Worm (Caenorhabditis elegans) whole organism, L4 larva: Measurements from ENCODE around the gene T01C1.4.

ENCODE experiments used
- F10B5.3 ChIP-seq: sonication (generic microtip); optimal IDR thresholded peaks from 2 replicates; lab custom pipeline; 2016; ENCODE audit warnings: mild to moderate bottlenecking, missing genetic modification characterization, missing compliant biosample characterization
- F26F4.8 ChIP-seq: fragments of 200-800 bp; sonication (Bioruptor generic); conservative IDR thresholded peaks from 2 replicates; pipeline ENCODE4 v1.3.6; 2022; ENCODE audit warnings: missing genetic modification characterization, missing compliant biosample characterization
- F37D6.2 ChIP-seq: sonication (generic microtip); optimal IDR thresholded peaks from 2 replicates; lab custom pipeline; 2016; ENCODE audit warnings: mild to moderate bottlenecking, missing genetic modification characterization, missing compliant biosample characterization
- F44E2.7 ChIP-seq: fragments of 200-800 bp; sonication (Bioruptor generic); IDR thresholded peaks from 2 replicates; pipeline ENCODE4 v2.1.2; 2022; ENCODE audit warnings: missing genetic modification characterization, missing compliant biosample characterization
- R02D3.7 ChIP-seq: fragments of 150-350 bp; sonication (generic microtip); optimal IDR thresholded peaks from 3 replicates; lab custom pipeline; 2014; ENCODE audit warnings: missing biosample characterization, missing genetic modification characterization
- Y75B8A.6 ChIP-seq: fragments of 200-800 bp; sonication (Bioruptor generic); IDR thresholded peaks from 2 replicates; pipeline ENCODE4 v1.3.6; 2022; ENCODE audit warnings: missing genetic modification reagents, missing genetic modification characterization, missing compliant biosample characterization
- ama-1 ChIP-seq: fragments of 150-350 bp; optimal IDR thresholded peaks from 2 replicates; lab custom pipeline; 2014; ENCODE audit warnings: inconsistent platforms, mixed read lengths
- arid-1 ChIP-seq: fragments of 200-800 bp; sonication (Bioruptor generic); conservative IDR thresholded peaks from 2 replicates; pipeline ENCODE4 v1.3.6; 2022; ENCODE audit warnings: missing genetic modification reagents, missing genetic modification characterization, missing compliant biosample characterization
- attf-4 ChIP-seq: sonication (generic microtip); optimal IDR thresholded peaks from 3 replicates; lab custom pipeline; 2017; ENCODE audit warnings: missing biosample characterization, missing genetic modification characterization
- ceh-44 ChIP-seq: fragments of 200-800 bp; sonication (Bioruptor generic); IDR thresholded peaks from 2 replicates; pipeline ENCODE4 v1.3.6; 2022; ENCODE audit warnings: missing genetic modification reagents, missing genetic modification characterization, missing compliant biosample characterization
- ceh-82 ChIP-seq: sonication (generic microtip); optimal IDR thresholded peaks from 2 replicates; lab custom pipeline; 2017; ENCODE audit warnings: missing biosample characterization, missing genetic modification characterization
- ces-1 ChIP-seq: fragments of 150-350 bp; sonication (generic microtip); optimal IDR thresholded peaks from 4 replicates; lab custom pipeline; 2014; ENCODE audit warnings: missing biosample characterization, missing genetic modification reagents, missing genetic modification characterization
- cey-2 ChIP-seq: sonication (generic microtip); optimal IDR thresholded peaks from 3 replicates; lab custom pipeline; 2017; ENCODE audit warnings: missing genetic modification characterization, mild to moderate bottlenecking, missing compliant biosample characterization, antibody characterized with exemption, borderline replicate concordance; ENCODE audit not compliant: insufficient read depth
- daf-12 ChIP-seq: fragments of 150-350 bp; optimal IDR thresholded peaks from 2 replicates; lab custom pipeline; 2014; ENCODE audit warnings: missing biosample characterization, missing genetic modification reagents, missing genetic modification characterization
- daf-19 ChIP-seq: fragments of 200-800 bp; sonication (Bioruptor generic); conservative IDR thresholded peaks from 2 replicates; pipeline ENCODE4 v1.3.6; 2022; ENCODE audit warnings: missing genetic modification characterization, missing compliant biosample characterization
- dmd-8 ChIP-seq: fragments of 200-800 bp; sonication (Bioruptor generic); IDR thresholded peaks from 2 replicates; pipeline ENCODE4 v1.3.6; 2022; ENCODE audit warnings: missing genetic modification characterization, missing compliant biosample characterization
- dmd-9 ChIP-seq: fragments of 200-800 bp; sonication (Bioruptor generic); IDR thresholded peaks from 2 replicates; pipeline ENCODE4 v1.3.6; 2022; ENCODE audit warnings: missing genetic modification reagents, missing genetic modification characterization, missing compliant biosample characterization
- fkh-10 ChIP-seq: fragments of 150-350 bp; optimal IDR thresholded peaks from 2 replicates; lab custom pipeline; 2014; ENCODE audit warnings: missing biosample characterization, missing genetic modification reagents, missing genetic modification characterization
- fos-1 ChIP-seq: fragments of 150-350 bp; optimal IDR thresholded peaks from 2 replicates; lab custom pipeline; 2014; ENCODE audit warnings: missing biosample characterization, missing genetic modification characterization
- gei-8 ChIP-seq: fragments of 200-800 bp; sonication (Bioruptor generic); optimal IDR thresholded peaks from 2 replicates; lab custom pipeline; 2018; ENCODE audit warnings: mild to moderate bottlenecking, missing genetic modification characterization, missing compliant biosample characterization
- hif-1 ChIP-seq, 2 experiments: sonication (generic microtip); optimal IDR thresholded peaks; 2 replicates each; lab custom pipeline; 2016 to 2017; ENCODE audit warnings: missing compliant biosample characterization in 2 of 2, missing genetic modification characterization in 2 of 2, missing genetic modification reagents in 2 of 2, missing genotype in 2 of 2, mild to moderate bottlenecking in 1 of 2
- hlh-30 ChIP-seq: sonication (generic microtip); optimal IDR thresholded peaks from 2 replicates; lab custom pipeline; 2017; ENCODE audit warnings: antibody characterized with exemption, mild to moderate bottlenecking, missing genetic modification characterization, missing compliant biosample characterization; ENCODE audit not compliant: insufficient read depth
- hmg-1.1 ChIP-seq: fragments of 200-800 bp; sonication (Bioruptor generic); IDR thresholded peaks from 2 replicates; pipeline ENCODE4 v1.3.6; 2022; ENCODE audit warnings: missing genetic modification reagents, missing genetic modification characterization, missing compliant biosample characterization
- lin-15B ChIP-seq: fragments of 150-350 bp; sonication (generic microtip); optimal IDR thresholded peaks from 3 replicates; lab custom pipeline; 2014; ENCODE audit warnings: missing biosample characterization, missing genetic modification characterization
- lin-38 ChIP-seq: fragments of 200-800 bp; sonication (Bioruptor generic); IDR thresholded peaks from 2 replicates; pipeline ENCODE4 v1.3.6; 2022; ENCODE audit warnings: missing genetic modification reagents, missing genetic modification characterization, missing compliant biosample characterization
- lin-39 ChIP-seq: fragments of 150-350 bp; optimal IDR thresholded peaks from 2 replicates; lab custom pipeline; 2014; ENCODE audit warnings: missing biosample characterization, missing genetic modification reagents, missing genetic modification characterization
- lsy-2 ChIP-seq, 2 experiments: fragments of 150-350 bp in 1 of 2; sonication (generic microtip) in 1 of 2; optimal IDR thresholded peaks; 2 replicates each; lab custom pipeline; 2014 to 2017; ENCODE audit warnings: missing biosample characterization in 2 of 2, missing genetic modification characterization in 2 of 2
- madf-9 ChIP-seq: fragments of 200-800 bp; sonication (Bioruptor generic); conservative IDR thresholded peaks from 2 replicates; pipeline ENCODE4 v1.3.6; 2022; ENCODE audit warnings: missing genetic modification reagents, missing genetic modification characterization, missing compliant biosample characterization
- mep-1 ChIP-seq: fragments of 150-350 bp; sonication (generic microtip); optimal IDR thresholded peaks from 3 replicates; lab custom pipeline; 2014; ENCODE audit warnings: missing biosample characterization, missing genetic modification characterization
- mes-2 ChIP-seq: sonication (generic microtip); optimal IDR thresholded peaks from 2 replicates; lab custom pipeline; 2016; ENCODE audit warnings: missing genotype, mild to moderate bottlenecking, missing genetic modification characterization, missing compliant biosample characterization; ENCODE audit not compliant: poor library complexity, severe bottlenecking
- mxl-2 ChIP-seq: fragments of 200-800 bp; sonication (Bioruptor generic); conservative IDR thresholded peaks from 2 replicates; pipeline ENCODE4 v1.3.6; 2022; ENCODE audit warnings: missing genetic modification reagents, missing genetic modification characterization, missing compliant biosample characterization
- nhr-237 ChIP-seq: sonication (generic microtip); optimal IDR thresholded peaks from 2 replicates; lab custom pipeline; 2017; ENCODE audit warnings: missing biosample characterization, missing genetic modification characterization
- nhr-41 ChIP-seq: fragments of 200-800 bp; sonication (Bioruptor generic); IDR thresholded peaks from 2 replicates; pipeline ENCODE4 v1.3.6; 2022; ENCODE audit warnings: missing genetic modification reagents, missing genetic modification characterization, missing compliant biosample characterization
- nhr-42 ChIP-seq: fragments of 200-800 bp; sonication (Bioruptor generic); IDR thresholded peaks from 2 replicates; pipeline ENCODE4 v1.3.6; 2022; ENCODE audit warnings: missing genetic modification characterization, missing compliant biosample characterization
- nhr-6 ChIP-seq: fragments of 150-350 bp; optimal IDR thresholded peaks from 2 replicates; lab custom pipeline; 2014; ENCODE audit warnings: missing biosample characterization, missing genetic modification characterization
- nhr-76 ChIP-seq: fragments of 150-350 bp; optimal IDR thresholded peaks from 2 replicates; lab custom pipeline; 2014; ENCODE audit warnings: missing biosample characterization, missing genetic modification characterization
- nhr-77 ChIP-seq: fragments of 150-350 bp; optimal IDR thresholded peaks from 2 replicates; lab custom pipeline; 2014; ENCODE audit warnings: missing biosample characterization, missing genetic modification characterization
- pha-4 ChIP-seq, 2 experiments: fragments of 150-350 bp in 1 of 2; fragments of 200-800 bp in 1 of 2; sonication (Bioruptor generic) in 1 of 2; IDR thresholded peaks in 1 of 2; optimal IDR thresholded peaks in 1 of 2; 2 replicates each; pipeline versions ENCODE4 v1.3.6 to Lab custom; 2014 to 2022; ENCODE audit warnings: missing genetic modification characterization in 2 of 2, missing genetic modification reagents in 2 of 2, missing biosample characterization in 1 of 2, missing compliant biosample characterization in 1 of 2
- php-3 ChIP-seq: fragments of 200-800 bp; sonication (Bioruptor generic); IDR thresholded peaks from 2 replicates; pipeline ENCODE4 v1.3.6; 2022; ENCODE audit warnings: missing genetic modification reagents, missing genetic modification characterization, missing compliant biosample characterization
- pqm-1 ChIP-seq: sonication (generic microtip); optimal IDR thresholded peaks from 2 replicates; lab custom pipeline; 2017; ENCODE audit warnings: missing biosample characterization, missing genetic modification characterization
- rbr-2 ChIP-seq: sonication (generic microtip); optimal IDR thresholded peaks from 2 replicates; lab custom pipeline; 2016; ENCODE audit warnings: missing genotype, missing genetic modification characterization, missing compliant biosample characterization
- sdz-12 ChIP-seq: fragments of 200-800 bp; sonication (Bioruptor generic); optimal IDR thresholded peaks from 2 replicates; lab custom pipeline; 2018; ENCODE audit warnings: mild to moderate bottlenecking, missing genetic modification characterization, missing compliant biosample characterization
- set-16 ChIP-seq: fragments of 200-800 bp; sonication (Bioruptor generic); IDR thresholded peaks from 2 replicates; pipeline ENCODE4 v1.3.6; 2022; ENCODE audit warnings: missing genetic modification reagents, missing genetic modification characterization, missing compliant biosample characterization
- skn-1 ChIP-seq: fragments of 150-350 bp; optimal IDR thresholded peaks from 2 replicates; lab custom pipeline; 2014; ENCODE audit warnings: missing biosample characterization, missing genetic modification characterization
- snpc-1.2 ChIP-seq: fragments of 200-800 bp; sonication (Bioruptor generic); IDR thresholded peaks from 2 replicates; pipeline ENCODE4 v1.3.6; 2022; ENCODE audit warnings: missing genetic modification reagents, missing genetic modification characterization, missing compliant biosample characterization
- snpc-4 ChIP-seq: fragments of 150-350 bp; optimal IDR thresholded peaks from 2 replicates; lab custom pipeline; 2014; ENCODE audit warnings: missing biosample characterization, missing genetic modification characterization
- tag-97 ChIP-seq: fragments of 200-800 bp; sonication (Bioruptor generic); IDR thresholded peaks from 2 replicates; pipeline ENCODE4 v1.3.6; 2022; ENCODE audit warnings: missing genetic modification characterization, missing compliant biosample characterization
- unc-62 ChIP-seq, 3 experiments: fragments of 150-350 bp in 1 of 3; sonication (generic microtip); optimal IDR thresholded peaks in 2 of 3; peaks in 1 of 3; 1 replicate in 1 of 3; 2 replicates in 2 of 3; lab custom pipeline; 2014 to 2017; ENCODE audit warnings: missing biosample characterization in 3 of 3, missing genetic modification characterization in 3 of 3, missing genetic modification reagents in 3 of 3, missing genotype in 1 of 3
- zip-2 ChIP-seq: fragments of 150-350 bp; optimal IDR thresholded peaks from 2 replicates; lab custom pipeline; 2014; ENCODE audit warnings: missing biosample characterization, missing genetic modification characterization

Gene T01C1.4

DNA sequence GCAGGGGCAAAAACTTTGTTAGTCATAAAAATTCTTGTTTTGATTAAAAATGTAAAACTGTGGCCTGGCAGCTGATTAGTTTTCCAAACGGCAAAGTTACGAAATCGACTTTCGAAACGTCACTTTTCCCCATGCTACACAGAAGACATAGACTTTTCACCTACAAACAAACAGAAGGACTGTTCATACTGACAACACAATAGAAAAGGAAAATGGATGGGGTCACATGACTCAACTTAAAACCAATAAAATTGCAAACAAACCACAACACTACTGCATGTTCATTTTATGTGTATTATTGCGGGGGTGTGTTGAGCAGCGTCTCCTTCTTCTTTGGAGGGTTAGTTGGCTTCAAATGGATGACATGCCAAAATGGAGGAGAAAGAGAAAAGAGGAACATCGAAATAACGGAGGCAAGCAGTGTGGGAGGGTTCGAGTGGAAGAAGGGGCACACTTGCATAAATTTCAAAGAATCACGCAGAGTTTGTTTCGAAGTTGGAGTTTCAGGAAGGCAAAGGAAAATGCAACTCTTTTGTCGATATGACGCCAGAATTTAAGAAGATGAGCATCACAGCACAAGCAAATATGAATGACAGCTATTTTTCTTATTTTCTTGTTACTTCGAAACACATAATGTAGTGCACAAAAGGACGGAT is 38.7 kb downstream of the T01C1.4 start:
- TF ChIP-seq ces-1 (GFP tag; lab: Kevin White, UChicago) (no peak), lin-38 (GFP tag; lab: Robert Waterston, UW) (no peak), dmd-9 (GFP tag; lab: Robert Waterston, UW) (no peak), hlh-30 (tag; lab: Kevin White, UChicago) (peak; percentile 83), lin-39 (tag; lab: Kevin White, UChicago) (no peak), R02D3.7 (tag; lab: Kevin White, UChicago) (no peak), F26F4.8 (GFP tag; lab: Robert Waterston, UW) (no peak), snpc-4 (tag; lab: Kevin White, UChicago) (no peak), fos-1 (tag; lab: Kevin White, UChicago) (no peak), attf-4 (no peak), snpc-1.2 (no peak), daf-19 (no peak), unc-62 (GFP tag; optimal IDR thresholded peaks at IDR 0.05 in 1 of 2; lab: Kevin White, UChicago) (peak in 1 of 2 experiments; percentile 99), unc-62 (tag; optimal IDR thresholded peaks at IDR 0.05; lab: Kevin White, UChicago) (no peak), set-16 (GFP tag; lab: Robert Waterston, UW) (no peak), pqm-1 (tag; lab: Kevin White, UChicago) (no peak), tag-97 (GFP tag; lab: Robert Waterston, UW) (no peak), nhr-6 (tag; lab: Kevin White, UChicago) (peak; percentile 72), zip-2 (tag; lab: Kevin White, UChicago) (no peak), pha-4 (GFP tag; IDR thresholded peaks at IDR 0.05; lab: Robert Waterston, UW) (no peak), pha-4 (tag; optimal IDR thresholded peaks at IDR 0.05; lab: Kevin White, UChicago) (peak; percentile 84), rbr-2 (tag; lab: Kevin White, UChicago) (peak; percentile 34), mes-2 (peak; percentile 18), nhr-237 (tag; lab: Kevin White, UChicago) (no peak), fkh-10 (GFP tag; lab: Kevin White, UChicago) (peak; percentile 29), arid-1 (GFP tag; lab: Robert Waterston, UW) (no peak), ama-1 (lab: Kevin White, UChicago) (peak; percentile 53), nhr-42 (GFP tag; lab: Robert Waterston, UW) (no peak), Y75B8A.6 (GFP tag; lab: Robert Waterston, UW) (no peak), hif-1 (tag; optimal IDR thresholded peaks at IDR 0.05; lab: Kevin White, UChicago) (peak in 1 of 2 experiments; percentile 34), F37D6.2 (tag; lab: Kevin White, UChicago) (no peak), nhr-41 (GFP tag; lab: Robert Waterston, UW) (no peak), skn-1 (tag; lab: Kevin White, UChicago) (no peak), cey-2 (tag; lab: Kevin White, UChicago) (no peak), ceh-44 (GFP tag; lab: Robert Waterston, UW) (no peak), ceh-82 (tag; lab: Kevin White, UChicago) (no peak), daf-12 (tag; lab: Kevin White, UChicago) (no peak), lsy-2 (tag; optimal IDR thresholded peaks at IDR 0.05; lab: Kevin White, UChicago) (peak in 1 of 2 experiments; percentile 61), nhr-77 (tag; lab: Kevin White, UChicago) (peak; percentile 19), madf-9 (GFP tag; lab: Robert Waterston, UW) (no peak), hmg-1.1 (0 out of 2 replicates have a peak, but pooled peaks have one; percentile 48), lin-15B (no peak), F44E2.7 (no peak), php-3 (GFP tag; lab: Robert Waterston, UW) (0 out of 2 replicates have a peak, but pooled peaks have one; percentile 26), mep-1 (tag; lab: Kevin White, UChicago) (peak; percentile 73), sdz-12 (no peak), mxl-2 (no peak), gei-8 (GFP tag; lab: Kevin White, UChicago) (no peak), F10B5.3 (no peak), dmd-8 (GFP tag; lab: Robert Waterston, UW) (no peak), nhr-76 (tag; lab: Kevin White, UChicago) (no peak)
